Fruit fly (Drosophila melanogaster): ENCODE measurements around the gene CG31038.

DNA sequence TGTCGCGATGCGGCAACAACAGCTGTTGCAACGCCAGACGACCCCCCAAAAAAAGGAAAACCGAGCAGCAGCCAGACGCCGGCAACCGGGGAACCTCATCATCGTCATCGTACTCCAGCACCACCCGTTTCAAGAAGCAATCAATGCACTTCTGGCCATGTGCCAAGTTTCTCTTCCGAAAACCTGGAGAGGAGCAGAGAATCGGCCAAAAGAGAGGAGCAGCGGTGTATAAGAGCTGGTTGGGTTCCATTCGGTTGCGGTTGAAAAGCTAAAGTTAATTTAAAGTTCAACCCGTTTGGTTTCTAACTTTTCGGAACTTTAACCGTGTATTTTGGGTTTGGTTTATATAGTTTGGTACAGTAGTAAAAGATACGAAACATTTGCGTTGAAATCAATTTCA, 627 bp upstream of the CG31038 start:
- no peak for TF ChIP-seq rn (GFP tag; IDR thresholded peaks at IDR 0.05)
- TF ChIP-seq CG17806 (tag; optimal IDR thresholded peaks at IDR 0.05) = no peak
